Worm (Caenorhabditis elegans) whole organism, L4/young adult: ENCODE data around the gene F49F1.14.

Source experiments
- W03F9.2 ChIP-seq: fragments of 150-350 bp; optimal IDR thresholded peaks from 2 replicates; lab custom pipeline; 2014; ENCODE audit warnings: missing biosample characterization, missing genetic modification characterization
- dao-5 ChIP-seq: sonication (generic microtip); optimal IDR thresholded peaks from 2 replicates; lab custom pipeline; 2016; ENCODE audit warnings: missing genotype, missing genetic modification characterization, moderate library complexity, missing compliant biosample characterization
- him-1 ChIP-seq: sonication (generic microtip); optimal IDR thresholded peaks from 2 replicates; lab custom pipeline; 2016; ENCODE audit warnings: missing genotype, missing genetic modification reagents, missing genetic modification characterization, missing compliant biosample characterization

ce11 chrIV:4139022-4139421 is 26.7 kb upstream of the F49F1.14 start, which contains the start of gene F49F1.10:
- no peak for TF ChIP-seq W03F9.2 (tag; lab: Kevin White, UChicago)
- TF ChIP-seq him-1, result no peak
- no peak for TF ChIP-seq dao-5 (tag; lab: Kevin White, UChicago)
